Worm (Caenorhabditis elegans): ENCODE data around the gene ubc-7.

DNA sequence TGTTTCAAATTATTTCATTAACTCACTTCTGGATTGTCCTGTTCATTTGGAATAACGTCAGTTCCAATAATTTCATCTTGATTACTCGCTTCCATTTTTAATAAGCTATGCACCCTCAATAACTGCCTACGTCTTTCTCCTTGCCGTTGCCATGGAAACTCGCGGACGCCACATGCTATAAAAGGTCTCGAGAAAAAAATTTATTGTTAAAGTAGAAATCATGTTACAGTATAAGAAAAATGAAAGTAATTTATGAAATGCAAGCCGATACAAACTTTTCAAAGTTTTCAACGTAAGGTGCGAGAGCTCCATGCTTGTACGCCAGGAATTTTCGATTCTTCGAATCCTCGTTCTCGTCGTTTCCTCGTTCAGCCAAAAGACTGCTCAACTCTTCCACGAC lies 18.9 kb downstream of the ubc-7 start, which contains the start of gene bbs-4:
- TF ChIP-seq F10B5.3 (tag; optimal IDR thresholded peaks at IDR 0.05), result no peak
- TF ChIP-seq dpl-1 (GFP tag; optimal IDR thresholded peaks at IDR 0.05), result no peak
- TF ChIP-seq spr-1 (tag; optimal IDR thresholded peaks at IDR 0.05), result no peak
- TF ChIP-seq mdl-1 (tag; optimal IDR thresholded peaks at IDR 0.05), result no peak
- TF ChIP-seq Y48G9A.11 (GFP tag; IDR thresholded peaks at IDR 0.05), result no peak
- no peak for TF ChIP-seq unc-62 (GFP tag; optimal IDR thresholded peaks at IDR 0.05 in 1 of 2)
- TF ChIP-seq unc-62 (tag; optimal IDR thresholded peaks at IDR 0.05), result no peak
- TF ChIP-seq fkh-10 (GFP tag; optimal IDR thresholded peaks at IDR 0.05), result no peak
- no peak for TF ChIP-seq zfp-2 (tag; optimal IDR thresholded peaks at IDR 0.05)
- no peak for TF ChIP-seq nhr-48 (tag; optimal IDR thresholded peaks at IDR 0.05)
- no peak for TF ChIP-seq nhr-237 (tag; optimal IDR thresholded peaks at IDR 0.05)
- no peak for TF ChIP-seq saeg-2 (GFP tag; IDR thresholded peaks at IDR 0.05)
- no peak for TF ChIP-seq ces-1 (GFP tag; optimal IDR thresholded peaks at IDR 0.05)
- TF ChIP-seq ceh-82 (tag; optimal IDR thresholded peaks at IDR 0.05), result no peak
